Fruit fly (Drosophila melanogaster) whole organism, embryonic: ENCODE measurements around the gene Atac2.

Experiments
- CG11085 ChIP-seq: fragments of 200-800 bp; sonication (Bioruptor generic); IDR thresholded peaks from 2 replicates; pipeline ENCODE4 v1.3.6; 2022; ENCODE audit warnings: missing biosample characterization, missing genetic modification characterization
- CG12071 ChIP-seq: fragments of 200-800 bp; sonication (Bioruptor generic); optimal IDR thresholded peaks from 3 replicates; lab custom pipeline; 2018; ENCODE audit warnings: missing biosample characterization, mild to moderate bottlenecking, missing genetic modification characterization
- CG42726 ChIP-seq: fragments of 200-800 bp; sonication (Bioruptor generic); IDR thresholded peaks from 2 replicates; pipeline ENCODE4 v1.3.6; 2022; ENCODE audit warnings: missing biosample characterization, missing genetic modification characterization; ENCODE audit not compliant: partially characterized antibody
- cato ChIP-seq: fragments of 200-800 bp; sonication (Bioruptor generic); optimal IDR thresholded peaks from 2 replicates; lab custom pipeline; 2016; ENCODE audit warnings: missing biosample characterization, missing genetic modification characterization, borderline replicate concordance
- dpn ChIP-seq, 2 experiments: fragments of 200-800 bp; sonication (Bioruptor generic); optimal IDR thresholded peaks; 3 replicates each; lab custom pipeline; 2016; ENCODE audit warnings: missing biosample characterization in 2 of 2, missing genetic modification characterization in 2 of 2
- inv ChIP-seq: fragments of 200-800 bp; sonication (Bioruptor generic); IDR thresholded peaks from 2 replicates; pipeline ENCODE4 v1.3.6; 2022; ENCODE audit warnings: missing biosample characterization, missing genetic modification characterization; ENCODE audit not compliant: partially characterized antibody

DNA sequence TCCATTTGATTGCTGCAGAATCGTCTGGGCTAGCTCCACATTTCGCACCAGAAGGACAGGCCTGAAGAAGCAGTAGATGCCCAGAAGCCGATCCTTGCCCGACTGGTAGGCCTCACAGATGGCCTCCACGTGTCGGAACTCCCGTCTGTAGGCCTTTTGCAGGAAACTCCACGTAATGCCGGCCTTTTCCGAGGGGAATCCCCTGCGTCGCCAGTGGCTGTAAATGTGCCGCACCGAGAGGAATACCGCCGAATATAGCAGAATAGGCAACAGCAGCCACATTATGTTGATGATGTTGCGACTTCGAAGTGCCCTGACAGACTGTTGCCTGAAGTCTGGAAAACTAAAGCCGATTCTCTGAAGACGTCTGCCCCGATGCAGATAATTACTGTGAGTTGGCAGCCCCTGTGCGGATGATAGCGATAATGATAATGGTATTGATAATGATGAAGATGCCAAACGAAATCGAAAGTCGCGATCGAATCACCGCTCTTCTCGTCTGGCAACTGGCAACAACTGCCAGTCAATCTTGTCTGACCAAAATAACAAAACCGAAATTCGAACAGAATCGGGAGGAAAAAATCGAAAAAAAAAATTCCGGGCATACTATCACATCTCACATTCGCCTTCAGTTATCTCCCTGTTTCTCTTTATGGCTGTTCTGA is 40.7 kb upstream of the Atac2 start, which contains the start of gene Cyp310a1:
- TF ChIP-seq CG11085 (GFP tag; lab: Robert Waterston, UW) (no peak), CG12071 (GFP tag; lab: Kevin White, UChicago) (no peak), dpn (GFP tag; optimal IDR thresholded peaks at IDR 0.05; lab: Kevin White, UChicago) (no peak), cato (GFP tag; lab: Kevin White, UChicago) (no peak), CG42726 (GFP tag; lab: Robert Waterston, UW) (no peak), inv (GFP tag; lab: Robert Waterston, UW) (no peak)
